Worm (Caenorhabditis elegans) whole organism, L3 larva: Measurements from ENCODE around the gene C09E9.1.

Experiments
- aly-2 ChIP-seq: fragments of 150-350 bp; optimal IDR thresholded peaks from 2 replicates; lab custom pipeline; 2014; ENCODE audit warnings: missing biosample characterization, missing genetic modification characterization
- egl-27 ChIP-seq: sonication (generic microtip); optimal IDR thresholded peaks from 4 replicates; lab custom pipeline; 2017; ENCODE audit warnings: missing biosample characterization, missing genetic modification reagents, missing genetic modification characterization
- elt-3 ChIP-seq, 3 experiments: fragments of 150-350 bp in 1 of 3; sonication (generic microtip) in 2 of 3; optimal IDR thresholded peaks; 2 replicates in 2 of 3; 4 replicates in 1 of 3; lab custom pipeline; 2014 to 2017; ENCODE audit warnings: missing biosample characterization in 3 of 3, missing genetic modification characterization in 3 of 3
- fos-1 ChIP-seq: fragments of 150-350 bp; optimal IDR thresholded peaks from 2 replicates; lab custom pipeline; 2014; ENCODE audit warnings: missing biosample characterization, missing genetic modification characterization
- lin-15B ChIP-seq: fragments of 150-350 bp; optimal IDR thresholded peaks from 2 replicates; lab custom pipeline; 2014; ENCODE audit warnings: missing biosample characterization, missing genetic modification characterization
- mml-1 ChIP-seq: fragments of 150-350 bp; sonication (generic microtip); optimal IDR thresholded peaks from 3 replicates; lab custom pipeline; 2014; ENCODE audit warnings: missing biosample characterization, missing genetic modification characterization
- nhr-12 ChIP-seq: fragments of 150-350 bp; optimal IDR thresholded peaks from 2 replicates; lab custom pipeline; 2014; ENCODE audit warnings: missing biosample characterization, missing genetic modification characterization
- nhr-25 ChIP-seq: sonication (generic microtip); optimal IDR thresholded peaks from 2 replicates; lab custom pipeline; 2017; ENCODE audit warnings: missing biosample characterization, missing genetic modification characterization
- nhr-28 ChIP-seq: fragments of 150-350 bp; optimal IDR thresholded peaks from 2 replicates; lab custom pipeline; 2014; ENCODE audit warnings: missing biosample characterization, missing genetic modification characterization
- snpc-4 ChIP-seq: fragments of 150-350 bp; optimal IDR thresholded peaks from 2 replicates; lab custom pipeline; 2014; ENCODE audit warnings: missing biosample characterization, missing genetic modification characterization
- ztf-4 ChIP-seq: fragments of 150-350 bp; optimal IDR thresholded peaks from 2 replicates; lab custom pipeline; 2014; ENCODE audit warnings: missing biosample characterization, missing genetic modification characterization

- TF ChIP-seq nhr-12 (tag; lab: Kevin White, UChicago) (no peak), nhr-28 (tag; lab: Kevin White, UChicago) (no peak), ztf-4 (tag; lab: Kevin White, UChicago) (no peak), fos-1 (tag; lab: Kevin White, UChicago) (no peak), egl-27 (no peak), lin-15B (tag; lab: Kevin White, UChicago) (no peak), elt-3 (tag; optimal IDR thresholded peaks at IDR 0.05; lab: Kevin White, UChicago) (no peak), aly-2 (tag; lab: Kevin White, UChicago) (no peak), nhr-25 (tag; lab: Kevin White, UChicago) (no peak), snpc-4 (no peak), mml-1 (no peak)
Measured at ce11 chrIV:1260474-1260873, 14.2 kb upstream of the C09E9.1 start.
